Fruit fly (Drosophila melanogaster): Measurements from ENCODE around the gene XNP.
A peak's percentile ranks its signal among the peaks of the same experiment; 100 is the strongest.

Gene XNP

DNA sequence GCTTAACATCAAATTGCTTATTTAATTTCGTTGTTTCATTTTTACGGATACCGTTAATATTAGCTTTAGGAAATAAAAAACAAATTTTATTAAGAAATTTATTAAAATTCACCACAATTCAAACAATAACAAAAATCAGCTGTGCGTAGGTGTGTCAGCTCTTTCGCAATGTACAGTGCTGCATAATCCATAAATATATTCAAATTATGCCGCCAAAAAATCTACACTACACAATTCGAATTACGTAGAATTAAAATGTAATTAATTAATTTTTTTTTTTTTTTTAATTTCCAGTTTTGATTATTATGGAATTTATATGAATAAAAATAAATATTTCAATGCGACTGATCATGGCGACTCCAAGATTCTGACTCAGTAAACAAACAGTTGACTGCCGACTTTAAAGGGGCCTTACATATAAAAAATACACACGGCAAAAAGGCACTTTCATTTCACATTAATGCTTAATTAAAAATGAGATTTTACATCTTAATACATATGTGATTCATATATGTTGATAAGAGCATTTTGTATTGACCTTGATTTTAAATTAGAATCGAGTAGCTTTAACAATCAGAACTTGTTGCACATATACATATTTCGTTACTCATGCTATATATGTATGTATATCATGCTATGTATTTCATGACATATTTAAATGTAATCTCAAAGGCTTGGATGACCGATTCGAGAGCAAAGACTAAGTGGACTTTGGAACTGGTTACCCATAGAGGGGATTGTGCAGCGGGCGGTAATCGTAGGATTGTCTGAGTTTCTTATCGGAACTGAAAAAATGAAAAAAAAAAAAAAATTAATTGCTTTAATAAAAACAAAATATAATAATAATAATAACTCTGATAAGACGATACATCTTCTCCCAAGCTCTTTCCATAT lies 10.9 kb upstream of the XNP start (continued):
- no peak for TF ChIP-seq pho (GFP tag; optimal IDR thresholded peaks at IDR 0.05)

DNA sequence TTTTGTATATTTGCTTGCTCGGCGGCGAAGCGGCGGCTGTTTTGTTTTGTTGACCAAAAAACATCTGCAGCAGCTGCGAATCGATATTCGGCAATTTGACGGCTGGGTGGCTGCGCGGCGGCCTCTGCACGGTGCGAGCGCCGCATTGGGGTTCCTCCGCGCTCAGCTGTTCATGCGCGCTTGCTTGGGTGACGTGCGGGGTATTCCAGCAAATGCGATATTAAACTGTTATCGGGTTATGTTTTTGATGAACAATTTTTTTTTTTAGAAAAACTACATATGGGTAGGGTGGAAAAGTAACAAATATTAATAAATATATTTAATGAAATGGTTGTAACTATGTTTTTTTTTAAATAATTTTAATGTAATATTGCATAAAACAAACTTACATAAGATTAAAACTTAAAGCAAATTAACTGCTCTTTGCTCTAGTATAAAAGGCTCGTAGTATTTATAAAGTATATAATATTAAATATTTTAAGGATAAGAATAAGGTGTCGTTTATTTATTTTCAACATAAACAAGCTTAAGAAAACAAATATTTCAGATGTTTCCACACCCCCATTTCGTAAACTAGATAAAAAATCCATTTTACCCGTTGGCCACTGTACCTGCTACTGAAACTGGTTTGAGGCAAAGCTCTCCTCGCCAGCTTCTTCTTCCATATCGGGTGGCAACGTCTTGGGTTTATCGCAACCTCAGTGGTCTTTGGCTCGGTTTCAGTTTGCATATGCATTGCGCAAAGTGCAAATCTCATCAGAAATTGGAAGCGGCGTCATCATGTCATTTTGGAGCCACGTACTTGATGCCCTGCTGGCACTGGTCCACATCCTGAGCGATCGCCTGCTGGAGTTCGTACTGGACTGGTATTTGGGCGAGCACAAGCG lies 8.4 kb upstream of the XNP start, which contains the start of the genes Gnpat and CG5112:
Gene Gnpat (minus strand): TSS at position 159 of the 887 bp plus-strand sequence.
Gene CG5112 (plus strand): TSS at position 683 of the 887 bp plus-strand sequence.
- TF ChIP-seq Optix (GFP tag; IDR thresholded peaks at IDR 0.05) (peak; percentile 62), Spps (tag; optimal IDR thresholded peaks at IDR 0.05) (no peak), Ada2b (GFP tag; IDR thresholded peaks at IDR 0.05) (peak; percentile 62), CG8944 (GFP tag; optimal IDR thresholded peaks at IDR 0.05) (peak; percentile 56), dmrt11E (tag; optimal IDR thresholded peaks at IDR 0.05) (peak; percentile 58), Adf1 (GFP tag; IDR thresholded peaks at IDR 0.05) (peak; percentile 66), bab2 (GFP tag; optimal IDR thresholded peaks at IDR 0.05) (peak; percentile 2), Hey (tag; optimal IDR thresholded peaks at IDR 0.05) (no peak), Dbx (GFP tag; IDR thresholded peaks at IDR 0.05) (peak; percentile 86), Dll (GFP tag; IDR thresholded peaks at IDR 0.05; ENCODE audit: partially characterized antibody) (peak; percentile 69; the same call in 3 of the 4 replicates), az2 (GFP tag; optimal IDR thresholded peaks at IDR 0.05) (peak; percentile 50), CG5953 (GFP tag; IDR thresholded peaks at IDR 0.05) (peak; percentile 64), Usf (GFP tag; optimal IDR thresholded peaks at IDR 0.05) (no peak), CG16815 (GFP tag; optimal IDR thresholded peaks at IDR 0.05) (no peak), seq (GFP tag; IDR thresholded peaks at IDR 0.05) (no peak; the same call in 1 of the 2 replicates), Stat92E (GFP tag; optimal IDR thresholded peaks at IDR 0.05) (no peak), ind (GFP tag; optimal IDR thresholded peaks at IDR 0.05) (peak; percentile 55), Oli (tag; optimal IDR thresholded peaks at IDR 0.05) (no peak), CG10462 (GFP tag; optimal IDR thresholded peaks at IDR 0.05) (no peak), Gsc (GFP tag; IDR thresholded peaks at IDR 0.05) (no peak), Dad (GFP tag; optimal IDR thresholded peaks at IDR 0.05) (peak; percentile 67), CG7839 (tag; optimal IDR thresholded peaks at IDR 0.05) (peak; percentile 47), Lpt (GFP tag; optimal IDR thresholded peaks at IDR 0.05) (no peak), CG32772 (GFP tag; IDR thresholded peaks at IDR 0.05) (peak; percentile 40), bsh (GFP tag; optimal IDR thresholded peaks at IDR 0.05) (peak; percentile 20 to 34), Jarid2 (GFP tag; optimal IDR thresholded peaks at IDR 0.05) (no peak), CG10979 (tag; optimal IDR thresholded peaks at IDR 0.05) (peak; percentile 37), CG7963 (GFP tag; IDR thresholded peaks at IDR 0.05; ENCODE audit: partially characterized antibody) (peak; percentile 73), twi (tag; optimal IDR thresholded peaks at IDR 0.05) (peak; percentile 10), Mes4 (GFP tag; optimal IDR thresholded peaks at IDR 0.05) (no peak), CG9215 (GFP tag; IDR thresholded peaks at IDR 0.05) (peak; percentile 62), odd (GFP tag; optimal IDR thresholded peaks at IDR 0.05) (peak; percentile 45), nerfin-2 (GFP tag; IDR thresholded peaks at IDR 0.05; ENCODE audit: partially characterized antibody) (peak; percentile 71), zen2 (GFP tag; IDR thresholded peaks at IDR 0.05; ENCODE audit: partially characterized antibody) (peak; percentile 61; the same call in 2 of the 3 replicates), CTCF (GFP tag; optimal IDR thresholded peaks at IDR 0.05) (no peak), row (GFP tag; IDR thresholded peaks at IDR 0.05) (peak; percentile 92), slou (GFP tag; optimal IDR thresholded peaks at IDR 0.05) (no peak), CG3995 (GFP tag; optimal IDR thresholded peaks at IDR 0.05) (peak; percentile 67), CG17612 (GFP tag; IDR thresholded peaks at IDR 0.05) (peak; percentile 49; the same call in 1 of the 2 replicates), Kr (GFP tag; optimal IDR thresholded peaks at IDR 0.05) (no peak), CG6765 (GFP tag; optimal IDR thresholded peaks at IDR 0.05) (no peak), Mad (GFP tag; optimal IDR thresholded peaks at IDR 0.05) (peak; percentile 34), CG15479 (GFP tag; optimal IDR thresholded peaks at IDR 0.05) (no peak), gem (tag; optimal IDR thresholded peaks at IDR 0.05) (peak; percentile 77)

Measured in whole organism, embryonic.